Worm (Caenorhabditis elegans): ENCODE measurements around the gene C17E7.4.

- TF ChIP-seq klf-2 (GFP tag; conservative IDR thresholded peaks at IDR 0.05) (no peak), T22C8.4 (GFP tag; IDR thresholded peaks at IDR 0.05) (no peak), flt-1 (GFP tag; IDR thresholded peaks at IDR 0.05) (no peak), tab-1 (GFP tag; IDR thresholded peaks at IDR 0.05) (no peak), ztf-23 (GFP tag; IDR thresholded peaks at IDR 0.05) (no peak)
These were observed 34.9 kb upstream of the C17E7.4 start, which contains the start of gene nhr-188 for ce11 chrV:3857778-3858177.

Measured in whole organism, midembryonic.